Worm (Caenorhabditis elegans) whole organism, early embryonic: ENCODE measurements around the gene maoc-1.

Experiments
- B0310.2 ChIP-seq: sonication (generic microtip); optimal IDR thresholded peaks from 2 replicates; lab custom pipeline; 2016; ENCODE audit warnings: mild to moderate bottlenecking, missing genetic modification characterization, missing compliant biosample characterization
- ama-1 ChIP-seq: fragments of 150-350 bp; optimal IDR thresholded peaks from 2 replicates; lab custom pipeline; 2014
- ets-7 ChIP-seq: sonication (generic microtip); optimal IDR thresholded peaks from 2 replicates; lab custom pipeline; 2016; ENCODE audit warnings: missing genotype, missing genetic modification characterization, missing compliant biosample characterization
- hmbx-1 ChIP-seq: sonication (generic microtip); optimal IDR thresholded peaks from 2 replicates; lab custom pipeline; 2016; ENCODE audit warnings: mild to moderate bottlenecking, missing genetic modification characterization, missing compliant biosample characterization
- hmg-4 ChIP-seq: fragments of 200-800 bp; sonication (Bioruptor generic); optimal IDR thresholded peaks from 2 replicates; lab custom pipeline; 2018; ENCODE audit warnings: mild to moderate bottlenecking, missing genetic modification characterization, missing compliant biosample characterization
- pes-1 ChIP-seq: fragments of 200-800 bp; sonication (Bioruptor generic); IDR thresholded peaks from 2 replicates; pipeline ENCODE4 v1.3.6; 2022; ENCODE audit warnings: missing genetic modification reagents, missing genetic modification characterization, missing compliant biosample characterization

DNA sequence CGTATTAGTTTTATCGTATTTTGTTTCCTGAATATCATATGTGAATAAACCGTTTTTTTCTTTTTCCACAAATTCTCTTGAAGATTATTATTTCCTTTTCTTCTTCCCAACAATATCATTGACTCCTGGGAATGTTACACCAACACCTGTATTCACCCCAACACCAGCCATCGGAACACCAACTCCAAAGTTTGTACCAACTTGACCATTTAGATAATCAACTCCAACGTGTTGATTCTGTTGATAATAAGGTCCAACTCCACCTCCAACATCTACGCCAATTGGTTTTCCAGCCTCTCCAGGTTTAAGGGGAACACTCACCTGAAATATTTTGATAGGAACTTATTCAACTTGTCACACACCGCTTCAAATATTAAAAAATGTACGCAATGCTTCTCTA is 1.4 kb downstream of the maoc-1 start:
- TF ChIP-seq ets-7 (tag; lab: Kevin White, UChicago): no peak
- no peak for TF ChIP-seq ama-1
- no peak for TF ChIP-seq hmbx-1
- TF ChIP-seq hmg-4: no peak
- TF ChIP-seq pes-1 (GFP tag; lab: Robert Waterston, UW): no peak
- TF ChIP-seq B0310.2: no peak
